Worm (Caenorhabditis elegans) whole organism, L3 larva: Measurements from ENCODE around the gene spe-27.

Experiments
- R02D3.7 ChIP-seq: fragments of 150-350 bp; optimal IDR thresholded peaks from 2 replicates; lab custom pipeline; 2014; ENCODE audit warnings: missing biosample characterization, missing genetic modification characterization
- ZK546.5 ChIP-seq: sonication (generic microtip); optimal IDR thresholded peaks from 2 replicates; lab custom pipeline; 2017; ENCODE audit warnings: missing biosample characterization, missing genetic modification characterization
- ama-1 ChIP-seq: fragments of 150-350 bp; optimal IDR thresholded peaks from 2 replicates; lab custom pipeline; 2018
- ceh-28 ChIP-seq: fragments of 150-350 bp; optimal IDR thresholded peaks from 2 replicates; lab custom pipeline; 2014; ENCODE audit warnings: missing biosample characterization, missing genetic modification reagents, missing genetic modification characterization
- egl-27 ChIP-seq: sonication (generic microtip); optimal IDR thresholded peaks from 4 replicates; lab custom pipeline; 2017; ENCODE audit warnings: missing biosample characterization, missing genetic modification reagents, missing genetic modification characterization
- elt-1 ChIP-seq: fragments of 150-350 bp; optimal IDR thresholded peaks from 2 replicates; lab custom pipeline; 2014; ENCODE audit warnings: missing biosample characterization, missing genetic modification characterization
- elt-2 ChIP-seq: sonication (generic microtip); optimal IDR thresholded peaks from 2 replicates; lab custom pipeline; 2016; ENCODE audit warnings: missing genetic modification reagents, mild to moderate bottlenecking, missing genetic modification characterization, missing compliant biosample characterization
- eor-1 ChIP-seq, 2 experiments: fragments of 150-350 bp; optimal IDR thresholded peaks; 2 replicates each; lab custom pipeline; 2014 to 2018; ENCODE audit warnings: missing biosample characterization in 2 of 2, missing genetic modification characterization in 2 of 2
- fkh-10 ChIP-seq: sonication (generic microtip); optimal IDR thresholded peaks from 2 replicates; lab custom pipeline; 2017; ENCODE audit warnings: missing biosample characterization, missing genetic modification reagents, missing genetic modification characterization
- hmg-11 ChIP-seq: sonication (generic microtip); optimal IDR thresholded peaks from 2 replicates; lab custom pipeline; 2016; ENCODE audit warnings: missing genetic modification characterization, missing compliant biosample characterization
- jun-1 ChIP-seq: fragments of 150-350 bp; optimal IDR thresholded peaks from 2 replicates; lab custom pipeline; 2014; ENCODE audit warnings: missing biosample characterization, missing genetic modification reagents, missing genetic modification characterization
- lin-39 ChIP-seq: fragments of 150-350 bp; optimal IDR thresholded peaks from 2 replicates; lab custom pipeline; 2018; ENCODE audit warnings: missing biosample characterization, missing genetic modification reagents, missing genetic modification characterization
- lsy-12 ChIP-seq: sonication (generic microtip); optimal IDR thresholded peaks from 2 replicates; lab custom pipeline; 2016; ENCODE audit warnings: mild to moderate bottlenecking, missing genetic modification characterization, missing compliant biosample characterization
- mdl-1 ChIP-seq: fragments of 150-350 bp; optimal IDR thresholded peaks from 2 replicates; lab custom pipeline; 2014; ENCODE audit warnings: missing biosample characterization, missing genetic modification characterization
- mml-1 ChIP-seq: fragments of 150-350 bp; sonication (generic microtip); optimal IDR thresholded peaks from 3 replicates; lab custom pipeline; 2014; ENCODE audit warnings: missing biosample characterization, missing genetic modification characterization
- nfya-1 ChIP-seq: sonication (generic microtip); optimal IDR thresholded peaks from 2 replicates; lab custom pipeline; 2017; ENCODE audit warnings: missing genetic modification characterization, mild to moderate bottlenecking, missing compliant biosample characterization, antibody characterized with exemption, moderate library complexity; ENCODE audit not compliant: insufficient read depth
- nhr-11 ChIP-seq: fragments of 150-350 bp; optimal IDR thresholded peaks from 2 replicates; lab custom pipeline; 2014; ENCODE audit warnings: missing biosample characterization, missing genetic modification characterization
- nhr-12 ChIP-seq: fragments of 150-350 bp; optimal IDR thresholded peaks from 2 replicates; lab custom pipeline; 2014; ENCODE audit warnings: missing biosample characterization, missing genetic modification characterization
- nhr-23 ChIP-seq: fragments of 150-350 bp; optimal IDR thresholded peaks from 2 replicates; lab custom pipeline; 2014; ENCODE audit warnings: missing biosample characterization, missing genetic modification reagents, missing genetic modification characterization
- nhr-237 ChIP-seq: fragments of 150-350 bp; optimal IDR thresholded peaks from 2 replicates; lab custom pipeline; 2014; ENCODE audit warnings: missing biosample characterization, missing genetic modification characterization
- nhr-25 ChIP-seq: sonication (generic microtip); optimal IDR thresholded peaks from 2 replicates; lab custom pipeline; 2017; ENCODE audit warnings: missing biosample characterization, missing genetic modification characterization
- nhr-43 ChIP-seq: sonication (generic microtip); optimal IDR thresholded peaks from 2 replicates; lab custom pipeline; 2016; ENCODE audit warnings: mild to moderate bottlenecking, missing genetic modification characterization, missing compliant biosample characterization; ENCODE audit not compliant: poor library complexity, severe bottlenecking
- nhr-76 ChIP-seq: fragments of 150-350 bp; sonication (generic microtip); optimal IDR thresholded peaks from 5 replicates; lab custom pipeline; 2014; ENCODE audit warnings: missing biosample characterization, missing genetic modification characterization
- nhr-77 ChIP-seq: fragments of 150-350 bp; optimal IDR thresholded peaks from 2 replicates; lab custom pipeline; 2014; ENCODE audit warnings: missing biosample characterization, missing genetic modification characterization
- pha-4 ChIP-seq: fragments of 150-350 bp; optimal IDR thresholded peaks from 2 replicates; lab custom pipeline; 2014; ENCODE audit warnings: missing biosample characterization, missing genetic modification reagents, missing genetic modification characterization
- pqm-1 ChIP-seq: fragments of 150-350 bp; optimal IDR thresholded peaks from 2 replicates; lab custom pipeline; 2017; ENCODE audit warnings: missing biosample characterization, missing genetic modification characterization, inconsistent platforms
- sea-2 ChIP-seq: fragments of 150-350 bp; sonication (generic microtip); optimal IDR thresholded peaks from 4 replicates; lab custom pipeline; 2014; ENCODE audit warnings: missing biosample characterization, missing genetic modification reagents, missing genetic modification characterization
- tbx-2 ChIP-seq: sonication (generic microtip); optimal IDR thresholded peaks from 2 replicates; lab custom pipeline; 2016; ENCODE audit warnings: mild to moderate bottlenecking, missing genetic modification characterization, missing compliant biosample characterization
- unc-39 ChIP-seq: sonication (generic microtip); optimal IDR thresholded peaks from 4 replicates; lab custom pipeline; 2017; ENCODE audit warnings: missing biosample characterization, missing genetic modification characterization
- unc-62 ChIP-seq: fragments of 150-350 bp; sonication (generic microtip); optimal IDR thresholded peaks from 4 replicates; lab custom pipeline; 2014; ENCODE audit warnings: missing biosample characterization, missing genetic modification reagents, missing genetic modification characterization
- zag-1 ChIP-seq: fragments of 150-350 bp; optimal IDR thresholded peaks from 2 replicates; lab custom pipeline; 2014; ENCODE audit warnings: missing biosample characterization, missing genetic modification characterization
- ztf-11 ChIP-seq: fragments of 150-350 bp; optimal IDR thresholded peaks from 2 replicates; lab custom pipeline; 2014; ENCODE audit warnings: missing biosample characterization, missing genetic modification characterization
- ztf-4 ChIP-seq: fragments of 150-350 bp; optimal IDR thresholded peaks from 2 replicates; lab custom pipeline; 2014; ENCODE audit warnings: missing biosample characterization, missing genetic modification characterization

Gene spe-27

ce11 chrIV:5891265-5891664, 25.5 kb upstream of the spe-27 start, which contains the start of gene H04M03.3:
H04M03.3 (plus strand) TSS chrIV:5891565.
- TF ChIP-seq lsy-12 (tag; lab: Kevin White, UChicago), result no peak
- TF ChIP-seq unc-39 (tag; lab: Kevin White, UChicago), result no peak
- no peak for TF ChIP-seq hmg-11 (tag; lab: Kevin White, UChicago)
- no peak for TF ChIP-seq ZK546.5 (tag; lab: Kevin White, UChicago)
- TF ChIP-seq unc-62 (GFP tag; lab: Kevin White, UChicago), result no peak
- TF ChIP-seq fkh-10 (GFP tag; lab: Kevin White, UChicago), result no peak
- TF ChIP-seq mdl-1 (tag; lab: Kevin White, UChicago), result no peak
- no peak for TF ChIP-seq nhr-25 (tag; lab: Kevin White, UChicago)
- TF ChIP-seq sea-2 (GFP tag; lab: Kevin White, UChicago), result no peak
- no peak for TF ChIP-seq R02D3.7 (tag; lab: Kevin White, UChicago)
- no peak for TF ChIP-seq jun-1 (tag; lab: Kevin White, UChicago)
- TF ChIP-seq elt-2 (tag; lab: Kevin White, UChicago), result no peak
- no peak for TF ChIP-seq nfya-1 (tag; lab: Kevin White, UChicago)
- TF ChIP-seq nhr-23 (tag; lab: Kevin White, UChicago), result no peak

ce11 chrIV:5886605-5887004, 20.9 kb upstream of the spe-27 start:
- no peak for TF ChIP-seq eor-1 (tag; optimal IDR thresholded peaks at IDR 0.05; lab: Kevin White, UChicago)
- TF ChIP-seq nhr-12 (tag; lab: Kevin White, UChicago), result no peak
- TF ChIP-seq zag-1 (tag; lab: Kevin White, UChicago), result no peak
- no peak for TF ChIP-seq mml-1 (tag; lab: Kevin White, UChicago)
- no peak for TF ChIP-seq unc-39 (tag; lab: Kevin White, UChicago)
- no peak for TF ChIP-seq R02D3.7 (tag; lab: Kevin White, UChicago)
- TF ChIP-seq nhr-76 (tag; lab: Kevin White, UChicago), result no peak
- TF ChIP-seq nhr-77 (tag; lab: Kevin White, UChicago), result no peak
- TF ChIP-seq nhr-237 (tag; lab: Kevin White, UChicago), result no peak
- TF ChIP-seq nhr-43 (tag; lab: Kevin White, UChicago), result no peak
- TF ChIP-seq lin-39 (tag; lab: Kevin White, UChicago), result no peak
- no peak for TF ChIP-seq nhr-11 (tag; lab: Kevin White, UChicago)
- no peak for TF ChIP-seq elt-1
- no peak for TF ChIP-seq egl-27 (tag; lab: Kevin White, UChicago)

ce11 chrIV:5885180-5885887, 19.6 kb upstream of the spe-27 start, which contains the start of gene glf-1:
glf-1 (plus strand) TSS chrIV:5885835.
- TF ChIP-seq elt-1 (peak; percentile 84), nhr-23 (tag; lab: Kevin White, UChicago) (peak; percentile 30), pha-4 (no peak), nhr-43 (tag; lab: Kevin White, UChicago) (peak; percentile 1)

ce11 chrIV:5884500-5884899, 18.8 kb upstream of the spe-27 start, which contains the start of gene H04M03.11:
H04M03.11 (minus strand) TSS chrIV:5884600.
- no peak for TF ChIP-seq egl-27 (tag; lab: Kevin White, UChicago)
- no peak for TF ChIP-seq fkh-10 (GFP tag; lab: Kevin White, UChicago)
- TF ChIP-seq zag-1 (tag; lab: Kevin White, UChicago), result no peak
- no peak for TF ChIP-seq nhr-237 (tag; lab: Kevin White, UChicago)
- no peak for TF ChIP-seq pqm-1
- no peak for TF ChIP-seq jun-1 (tag; lab: Kevin White, UChicago)
- TF ChIP-seq eor-1 (tag; optimal IDR thresholded peaks at IDR 0.05; lab: Kevin White, UChicago), result no peak
- TF ChIP-seq ztf-4 (tag; lab: Kevin White, UChicago), result no peak
- TF ChIP-seq, all 47 proteins: peak for 0

- TF ChIP-seq tbx-2 (tag; lab: Kevin White, UChicago) (no peak), ztf-11 (tag; lab: Kevin White, UChicago) (no peak), ama-1 (lab: Kevin White, UChicago) (no peak), ceh-28 (tag; lab: Kevin White, UChicago) (no peak)
These were observed 14.1 kb upstream of the spe-27 start, which contains the start of gene srv-22 for ce11 chrIV:5879853-5880252. srv-22 (minus strand) TSS chrIV:5879953.
